Fruit fly (Drosophila melanogaster): ENCODE results near the gene CG17544.

CG17544 gene

DNA sequence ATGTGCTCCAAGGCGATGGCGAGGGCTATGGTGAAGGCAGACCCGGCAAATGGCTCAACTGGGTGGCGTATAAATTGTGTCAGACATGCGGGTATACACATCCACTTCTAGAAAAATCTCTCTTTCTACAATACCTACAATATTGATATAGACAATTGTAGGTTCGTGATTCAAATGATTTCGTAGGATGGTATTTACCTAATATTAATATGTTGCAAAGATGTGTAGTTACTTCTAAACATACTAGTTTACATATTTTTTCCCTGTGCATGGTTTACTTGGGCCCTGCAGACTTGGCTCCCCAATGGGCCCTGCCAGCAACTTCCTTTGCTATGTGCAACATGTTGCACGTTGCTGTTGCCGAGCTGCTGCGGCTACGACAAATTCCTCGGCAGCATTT, 56.3 kb downstream of the CG17544 start (continued):
- peak; percentile 83 for TF ChIP-seq CG15336 (GFP tag; IDR thresholded peaks at IDR 0.05)
- peak; percentile 71 for TF ChIP-seq CG9139 (GFP tag; optimal IDR thresholded peaks at IDR 0.05)
- peak; percentile 75 for TF ChIP-seq CG11294 (GFP tag; IDR thresholded peaks at IDR 0.05)
- TF ChIP-seq Hr38 (GFP tag; optimal IDR thresholded peaks at IDR 0.05) = no peak
- peak; percentile 31 for TF ChIP-seq Sox15 (GFP tag; optimal IDR thresholded peaks at IDR 0.05)
- peak; percentile 25 for TF ChIP-seq CG31627 (GFP tag; optimal IDR thresholded peaks at IDR 0.05)
- peak; percentile 9 for TF ChIP-seq svp (GFP tag)
- TF ChIP-seq eg (GFP tag; IDR thresholded peaks at IDR 0.05) = peak; percentile 81
- TF ChIP-seq acj6 (GFP tag; optimal IDR thresholded peaks at IDR 0.05) = peak; percentile 85
- TF ChIP-seq Eip93F (GFP tag; optimal IDR thresholded peaks at IDR 0.05) = no peak
- TF ChIP-seq net (GFP tag; optimal IDR thresholded peaks at IDR 0.05) = peak; percentile 73
- peak; percentile 95 for TF ChIP-seq CG3032 (tag; optimal IDR thresholded peaks at IDR 0.05)
- TF ChIP-seq fkh (GFP tag; optimal IDR thresholded peaks at IDR 0.05) = no peak
- peak; percentile 96 for TF ChIP-seq Ets96B (tag; optimal IDR thresholded peaks at IDR 0.05)
- TF ChIP-seq Eip78C (GFP tag) = peak; percentile 95
- TF ChIP-seq Hr39 (GFP tag; optimal IDR thresholded peaks at IDR 0.05) = peak; percentile 26

DNA sequence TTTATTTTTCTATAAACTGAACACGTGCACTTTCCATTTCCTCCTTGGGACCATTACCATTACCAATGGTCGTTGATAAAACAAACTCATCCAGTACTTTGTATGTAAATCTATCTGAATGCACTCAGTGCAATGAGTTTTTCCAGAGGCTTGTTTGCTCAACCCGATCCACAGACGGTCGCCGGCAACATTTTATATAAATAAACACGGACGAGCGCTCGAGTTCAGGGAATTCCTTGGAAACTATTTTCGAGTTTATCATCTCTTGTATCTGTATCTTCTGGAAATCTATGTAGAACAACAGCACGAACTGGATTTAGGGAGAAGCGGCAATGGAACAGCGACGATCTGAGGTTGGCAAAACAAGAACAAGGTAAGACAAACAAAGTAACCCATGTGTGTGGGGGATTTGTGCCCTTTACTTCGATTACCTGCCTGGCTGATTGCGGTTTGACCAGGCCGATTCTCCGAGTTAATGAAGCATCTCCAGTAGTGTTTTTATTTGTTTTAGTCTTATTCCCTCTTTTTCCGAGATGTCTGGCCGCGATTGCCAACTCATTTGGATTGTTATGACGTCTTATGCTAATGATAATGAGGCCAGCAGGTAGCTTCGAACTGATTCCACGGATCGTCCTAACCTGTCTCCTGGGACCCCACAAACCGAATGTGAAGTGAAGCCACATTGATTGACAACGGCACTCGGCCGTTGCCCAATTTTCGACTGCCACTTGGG, 57.1 kb downstream of the CG17544 start:
- no peak for TF ChIP-seq CG11902 (GFP tag; optimal IDR thresholded peaks at IDR 0.05)
- no peak for TF ChIP-seq Hr4 (GFP tag; optimal IDR thresholded peaks at IDR 0.05)
- peak; percentile 42 for TF ChIP-seq fkh (GFP tag; optimal IDR thresholded peaks at IDR 0.05)
- TF ChIP-seq dsx (GFP tag; optimal IDR thresholded peaks at IDR 0.05; ENCODE audit: poor library complexity, severe bottlenecking) = peak; percentile 56

Measured in whole organism, prepupa.